Worm (Caenorhabditis elegans) whole organism, L4/young adult: ENCODE data around the gene F35C11.4.

Source experiments
- W03F9.2 ChIP-seq: fragments of 150-350 bp; optimal IDR thresholded peaks from 2 replicates; lab custom pipeline; 2014; ENCODE audit warnings: missing biosample characterization, missing genetic modification characterization
- him-1 ChIP-seq: sonication (generic microtip); optimal IDR thresholded peaks from 2 replicates; lab custom pipeline; 2016; ENCODE audit warnings: missing genotype, missing genetic modification reagents, missing genetic modification characterization, missing compliant biosample characterization

- TF ChIP-seq W03F9.2 (tag; lab: Kevin White, UChicago) = no peak
- TF ChIP-seq him-1 (tag; lab: Kevin White, UChicago) = no peak
Observed at ce11 chrII:8238155-8238554, 10.6 kb upstream of the F35C11.4 start, which contains the start of gene nlp-5.
